Worm (Caenorhabditis elegans) whole organism, L4 larva: ENCODE results near the gene ykt-6.

Source experiments
- D1046.2 ChIP-seq: fragments of 200-800 bp; sonication (Bioruptor generic); IDR thresholded peaks from 2 replicates; pipeline ENCODE4 v1.3.6; 2022; ENCODE audit warnings: missing genetic modification characterization, missing compliant biosample characterization
- F10B5.3 ChIP-seq: sonication (generic microtip); optimal IDR thresholded peaks from 2 replicates; lab custom pipeline; 2016; ENCODE audit warnings: mild to moderate bottlenecking, missing genetic modification characterization, missing compliant biosample characterization
- F49E8.2 ChIP-seq: sonication (generic microtip); optimal IDR thresholded peaks from 2 replicates; lab custom pipeline; 2016; ENCODE audit warnings: missing compliant biosample characterization, mild to moderate bottlenecking, missing genetic modification characterization, borderline replicate concordance
- R02D3.7 ChIP-seq: fragments of 150-350 bp; sonication (generic microtip); optimal IDR thresholded peaks from 3 replicates; lab custom pipeline; 2014; ENCODE audit warnings: missing biosample characterization, missing genetic modification characterization
- T20F7.1 ChIP-seq: fragments of 200-800 bp; sonication (Bioruptor generic); optimal IDR thresholded peaks from 2 replicates; lab custom pipeline; 2018; ENCODE audit warnings: mild to moderate bottlenecking, missing genetic modification characterization, missing compliant biosample characterization
- Y105C5A.15 ChIP-seq: fragments of 200-800 bp; sonication (Bioruptor generic); IDR thresholded peaks from 2 replicates; pipeline ENCODE4 v1.3.6; 2022; ENCODE audit warnings: missing genetic modification characterization, missing compliant biosample characterization
- aly-2 ChIP-seq: sonication (generic microtip); optimal IDR thresholded peaks from 2 replicates; lab custom pipeline; 2018; ENCODE audit warnings: missing biosample characterization, missing genetic modification characterization
- attf-4 ChIP-seq: sonication (generic microtip); optimal IDR thresholded peaks from 3 replicates; lab custom pipeline; 2017; ENCODE audit warnings: missing biosample characterization, missing genetic modification characterization
- ceh-32 ChIP-seq: sonication (generic microtip); optimal IDR thresholded peaks from 2 replicates; lab custom pipeline; 2016; ENCODE audit warnings: mild to moderate bottlenecking, missing genetic modification characterization, missing compliant biosample characterization; ENCODE audit not compliant: poor library complexity
- ceh-62 ChIP-seq: sonication (generic microtip); optimal IDR thresholded peaks from 2 replicates; lab custom pipeline; 2017; ENCODE audit warnings: missing biosample characterization, missing genetic modification characterization
- daf-16 ChIP-seq, 3 experiments: sonication (generic microtip); optimal IDR thresholded peaks; 2 replicates each; lab custom pipeline; 2016 to 2017; ENCODE audit warnings: missing genetic modification characterization in 3 of 3, missing genetic modification reagents in 3 of 3, mild to moderate bottlenecking in 2 of 3, missing compliant biosample characterization in 2 of 3, missing biosample characterization in 1 of 3, moderate library complexity in 1 of 3
- daf-8 ChIP-seq: fragments of 200-800 bp; sonication (Bioruptor generic); IDR thresholded peaks from 2 replicates; pipeline ENCODE4 v1.3.6; 2022; ENCODE audit warnings: missing genetic modification characterization, missing compliant biosample characterization
- dmd-6 ChIP-seq: fragments of 200-800 bp; sonication (Bioruptor generic); IDR thresholded peaks from 2 replicates; pipeline ENCODE4 v1.3.6; 2022; ENCODE audit warnings: missing genetic modification reagents, missing genetic modification characterization, missing compliant biosample characterization
- dve-1 ChIP-seq: sonication (generic microtip); optimal IDR thresholded peaks from 2 replicates; lab custom pipeline; 2017; ENCODE audit warnings: antibody characterized with exemption, mild to moderate bottlenecking, missing genetic modification characterization, missing compliant biosample characterization; ENCODE audit not compliant: insufficient read depth
- egl-27 ChIP-seq: sonication (generic microtip); optimal IDR thresholded peaks from 3 replicates; lab custom pipeline; 2017; ENCODE audit warnings: missing biosample characterization, missing genetic modification reagents, missing genetic modification characterization
- hlh-11 ChIP-seq: fragments of 200-800 bp; sonication (Bioruptor generic); optimal IDR thresholded peaks from 2 replicates; lab custom pipeline; 2018; ENCODE audit warnings: mild to moderate bottlenecking, missing genetic modification characterization, missing compliant biosample characterization
- hlh-30 ChIP-seq: sonication (generic microtip); optimal IDR thresholded peaks from 2 replicates; lab custom pipeline; 2017; ENCODE audit warnings: antibody characterized with exemption, mild to moderate bottlenecking, missing genetic modification characterization, missing compliant biosample characterization; ENCODE audit not compliant: insufficient read depth
- hmg-1.1 ChIP-seq: fragments of 200-800 bp; sonication (Bioruptor generic); IDR thresholded peaks from 2 replicates; pipeline ENCODE4 v1.3.6; 2022; ENCODE audit warnings: missing genetic modification reagents, missing genetic modification characterization, missing compliant biosample characterization
- lin-15B ChIP-seq: fragments of 150-350 bp; sonication (generic microtip); optimal IDR thresholded peaks from 3 replicates; lab custom pipeline; 2014; ENCODE audit warnings: missing biosample characterization, missing genetic modification characterization
- lin-38 ChIP-seq: fragments of 200-800 bp; sonication (Bioruptor generic); IDR thresholded peaks from 2 replicates; pipeline ENCODE4 v1.3.6; 2022; ENCODE audit warnings: missing genetic modification reagents, missing genetic modification characterization, missing compliant biosample characterization
- lin-39 ChIP-seq: fragments of 150-350 bp; optimal IDR thresholded peaks from 2 replicates; lab custom pipeline; 2014; ENCODE audit warnings: missing biosample characterization, missing genetic modification reagents, missing genetic modification characterization
- lsy-2 ChIP-seq, 2 experiments: fragments of 150-350 bp in 1 of 2; sonication (generic microtip) in 1 of 2; optimal IDR thresholded peaks; 2 replicates each; lab custom pipeline; 2014 to 2017; ENCODE audit warnings: missing biosample characterization in 2 of 2, missing genetic modification characterization in 2 of 2
- madf-5 ChIP-seq, 2 experiments: fragments of 200-800 bp; sonication (Bioruptor generic); IDR thresholded peaks; 2 replicates each; pipeline ENCODE4 v1.3.6; 2022; ENCODE audit warnings: missing compliant biosample characterization in 2 of 2, missing genetic modification characterization in 2 of 2
- mdl-1 ChIP-seq, 2 experiments: fragments of 150-350 bp in 1 of 2; sonication (generic microtip) in 1 of 2; optimal IDR thresholded peaks; 2 replicates each; lab custom pipeline; 2014 to 2017; ENCODE audit warnings: missing biosample characterization in 2 of 2, missing genetic modification characterization in 2 of 2
- mep-1 ChIP-seq: fragments of 150-350 bp; sonication (generic microtip); optimal IDR thresholded peaks from 3 replicates; lab custom pipeline; 2014; ENCODE audit warnings: missing biosample characterization, missing genetic modification characterization
- mes-2 ChIP-seq: sonication (generic microtip); optimal IDR thresholded peaks from 2 replicates; lab custom pipeline; 2016; ENCODE audit warnings: missing genotype, mild to moderate bottlenecking, missing genetic modification characterization, missing compliant biosample characterization; ENCODE audit not compliant: poor library complexity, severe bottlenecking
- mxl-2 ChIP-seq: fragments of 200-800 bp; sonication (Bioruptor generic); conservative IDR thresholded peaks from 2 replicates; pipeline ENCODE4 v1.3.6; 2022; ENCODE audit warnings: missing genetic modification reagents, missing genetic modification characterization, missing compliant biosample characterization
- mxl-3 ChIP-seq: fragments of 200-800 bp; sonication (Bioruptor generic); optimal IDR thresholded peaks from 2 replicates; lab custom pipeline; 2018; ENCODE audit warnings: mild to moderate bottlenecking, missing genetic modification characterization, missing compliant biosample characterization
- nhr-102 ChIP-seq: sonication (generic microtip); optimal IDR thresholded peaks from 2 replicates; lab custom pipeline; 2016; ENCODE audit warnings: mild to moderate bottlenecking, missing genetic modification characterization, moderate library complexity, missing compliant biosample characterization
- nhr-28 ChIP-seq: fragments of 150-350 bp; optimal IDR thresholded peaks from 2 replicates; lab custom pipeline; 2014; ENCODE audit warnings: missing biosample characterization, missing genetic modification characterization
- nhr-48 ChIP-seq: sonication (generic microtip); optimal IDR thresholded peaks from 2 replicates; lab custom pipeline; 2016; ENCODE audit warnings: mild to moderate bottlenecking, missing genetic modification characterization, missing compliant biosample characterization
- nhr-6 ChIP-seq: fragments of 150-350 bp; optimal IDR thresholded peaks from 2 replicates; lab custom pipeline; 2014; ENCODE audit warnings: missing biosample characterization, missing genetic modification characterization
- nhr-76 ChIP-seq: fragments of 150-350 bp; optimal IDR thresholded peaks from 2 replicates; lab custom pipeline; 2014; ENCODE audit warnings: missing biosample characterization, missing genetic modification characterization
- pha-4 ChIP-seq, 2 experiments: fragments of 150-350 bp in 1 of 2; fragments of 200-800 bp in 1 of 2; sonication (Bioruptor generic) in 1 of 2; IDR thresholded peaks in 1 of 2; optimal IDR thresholded peaks in 1 of 2; 2 replicates each; pipeline versions ENCODE4 v1.3.6 to Lab custom; 2014 to 2022; ENCODE audit warnings: missing genetic modification characterization in 2 of 2, missing genetic modification reagents in 2 of 2, missing biosample characterization in 1 of 2, missing compliant biosample characterization in 1 of 2
- php-3 ChIP-seq: fragments of 200-800 bp; sonication (Bioruptor generic); IDR thresholded peaks from 2 replicates; pipeline ENCODE4 v1.3.6; 2022; ENCODE audit warnings: missing genetic modification reagents, missing genetic modification characterization, missing compliant biosample characterization
- saeg-2 ChIP-seq: fragments of 200-800 bp; sonication (Bioruptor generic); IDR thresholded peaks from 2 replicates; pipeline ENCODE4 v1.3.6; 2022; ENCODE audit warnings: missing genetic modification reagents, missing genetic modification characterization, missing compliant biosample characterization
- snpc-4 ChIP-seq: fragments of 150-350 bp; optimal IDR thresholded peaks from 2 replicates; lab custom pipeline; 2014; ENCODE audit warnings: missing biosample characterization, missing genetic modification characterization
- spr-3 ChIP-seq: fragments of 200-800 bp; sonication (Bioruptor generic); optimal IDR thresholded peaks from 2 replicates; lab custom pipeline; 2018; ENCODE audit warnings: mild to moderate bottlenecking, missing genetic modification characterization, missing compliant biosample characterization
- tag-97 ChIP-seq: fragments of 200-800 bp; sonication (Bioruptor generic); IDR thresholded peaks from 2 replicates; pipeline ENCODE4 v1.3.6; 2022; ENCODE audit warnings: missing genetic modification characterization, missing compliant biosample characterization
- unc-130 ChIP-seq: sonication (generic microtip); optimal IDR thresholded peaks from 2 replicates; lab custom pipeline; 2016; ENCODE audit warnings: missing genetic modification reagents, missing genetic modification characterization, missing compliant biosample characterization
- unc-39 ChIP-seq: sonication (generic microtip); optimal IDR thresholded peaks from 2 replicates; lab custom pipeline; 2017; ENCODE audit warnings: missing biosample characterization, missing genetic modification characterization
- unc-62 ChIP-seq, 3 experiments: fragments of 150-350 bp in 1 of 3; sonication (generic microtip); optimal IDR thresholded peaks in 2 of 3; peaks in 1 of 3; 1 replicate in 1 of 3; 2 replicates in 2 of 3; lab custom pipeline; 2014 to 2017; ENCODE audit warnings: missing biosample characterization in 3 of 3, missing genetic modification characterization in 3 of 3, missing genetic modification reagents in 3 of 3, missing genotype in 1 of 3
- vab-7 ChIP-seq: fragments of 200-800 bp; sonication (Bioruptor generic); IDR thresholded peaks from 2 replicates; pipeline ENCODE4 v1.3.6; 2022; ENCODE audit warnings: missing genetic modification reagents, missing genetic modification characterization, missing compliant biosample characterization
- zip-11 ChIP-seq: fragments of 200-800 bp; sonication (Bioruptor generic); IDR thresholded peaks from 2 replicates; pipeline ENCODE4 v1.3.6; 2022; ENCODE audit warnings: missing genetic modification characterization, missing compliant biosample characterization
- ztf-11 ChIP-seq: fragments of 150-350 bp; optimal IDR thresholded peaks from 2 replicates; lab custom pipeline; 2014; ENCODE audit warnings: missing biosample characterization, missing genetic modification characterization

The ykt-6 gene

DNA sequence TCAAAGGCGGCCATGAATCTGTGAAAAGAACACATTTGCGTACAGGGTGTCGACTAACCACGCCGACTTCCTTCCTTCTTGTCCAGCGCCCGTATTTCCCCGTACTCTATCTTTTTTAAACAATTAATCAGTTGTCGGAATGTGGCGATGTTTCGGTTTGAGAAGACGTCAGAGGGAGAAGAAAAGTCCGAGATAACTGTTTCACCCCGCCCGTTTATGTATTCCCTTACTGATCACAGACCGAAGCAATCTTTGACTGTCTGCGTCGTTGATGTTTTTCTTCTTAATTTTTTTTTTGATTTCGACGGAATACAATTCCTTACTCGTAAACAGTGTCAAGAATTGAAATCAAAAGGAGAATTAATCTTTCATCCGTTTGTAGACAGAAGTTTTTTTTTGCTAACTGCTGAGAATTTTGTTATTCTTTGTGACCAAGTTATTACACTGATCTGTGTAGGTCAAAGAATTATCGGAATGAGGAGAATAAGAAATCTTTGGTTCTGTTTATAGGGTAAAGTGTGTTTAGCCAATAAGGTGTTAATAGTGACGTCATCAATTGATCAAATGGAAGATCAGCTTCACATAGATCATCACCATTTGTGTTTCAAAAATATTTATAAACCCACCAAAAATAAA, 9.8 kb upstream of the ykt-6 start:
- TF ChIP-seq tag-97 = no peak
- TF ChIP-seq Y105C5A.15 = no peak
- peak; percentile 19 for TF ChIP-seq T20F7.1 (GFP tag; lab: Kevin White, UChicago)
- no peak for TF ChIP-seq nhr-6 (tag; lab: Kevin White, UChicago)
- peak; percentile 1 for TF ChIP-seq dve-1 (tag; lab: Kevin White, UChicago)
- peak in 1 of 2 experiments; percentile 93 for TF ChIP-seq unc-62 (GFP tag; optimal IDR thresholded peaks at IDR 0.05 in 1 of 2; lab: Kevin White, UChicago)
- no peak for TF ChIP-seq unc-62 (tag; optimal IDR thresholded peaks at IDR 0.05; lab: Kevin White, UChicago)
- no peak for TF ChIP-seq nhr-76
- TF ChIP-seq mes-2 = peak; percentile 18
- TF ChIP-seq nhr-48 (tag; lab: Kevin White, UChicago) = no peak
- TF ChIP-seq madf-5 (GFP tag; IDR thresholded peaks at IDR 0.05; lab: Robert Waterston, UW) = no peak
- peak; percentile 33; the same call in 1 of the 2 replicates for TF ChIP-seq dmd-6 (GFP tag; lab: Robert Waterston, UW)
- peak; percentile 22 for TF ChIP-seq mep-1
- TF ChIP-seq lsy-2 (tag; optimal IDR thresholded peaks at IDR 0.05; lab: Kevin White, UChicago) = peak in 1 of 2 experiments; percentile 4
- peak; percentile 10 for TF ChIP-seq hlh-11 (tag; lab: Kevin White, UChicago)
- peak in 1 of 2 experiments; percentile 27 for TF ChIP-seq mdl-1 (tag; optimal IDR thresholded peaks at IDR 0.05; lab: Kevin White, UChicago)
- peak; percentile 14 for TF ChIP-seq nhr-28 (tag; lab: Kevin White, UChicago)
- TF ChIP-seq mxl-3 = peak; percentile 24
- no peak for TF ChIP-seq aly-2 (tag; lab: Kevin White, UChicago)
- no peak for TF ChIP-seq F10B5.3 (tag; lab: Kevin White, UChicago)

- TF ChIP-seq zip-11 (no peak), nhr-28 (tag; lab: Kevin White, UChicago) (peak; percentile 61), saeg-2 (GFP tag; lab: Robert Waterston, UW) (no peak), unc-39 (tag; lab: Kevin White, UChicago) (no peak), vab-7 (GFP tag; lab: Robert Waterston, UW) (no peak), mdl-1 (tag; optimal IDR thresholded peaks at IDR 0.05; lab: Kevin White, UChicago) (no peak), hlh-11 (tag; lab: Kevin White, UChicago) (peak; percentile 21), ceh-32 (tag; lab: Kevin White, UChicago) (no peak), mes-2 (no peak), D1046.2 (GFP tag; lab: Robert Waterston, UW) (no peak), nhr-76 (no peak), hmg-1.1 (GFP tag; lab: Robert Waterston, UW) (no peak), ztf-11 (tag; lab: Kevin White, UChicago) (no peak), php-3 (GFP tag; lab: Robert Waterston, UW) (no peak), unc-130 (GFP tag; lab: Kevin White, UChicago) (no peak), daf-8 (GFP tag; lab: Robert Waterston, UW) (no peak), lin-39 (tag; lab: Kevin White, UChicago) (no peak), dmd-6 (GFP tag; lab: Robert Waterston, UW) (0 out of 2 replicates have a peak, but pooled peaks have one; percentile 10), R02D3.7 (tag; lab: Kevin White, UChicago) (no peak), egl-27 (tag; lab: Kevin White, UChicago) (no peak), attf-4 (no peak), tag-97 (no peak), snpc-4 (tag; lab: Kevin White, UChicago) (no peak), lin-15B (tag; lab: Kevin White, UChicago) (no peak), lin-38 (GFP tag; lab: Robert Waterston, UW) (no peak), madf-5 (GFP tag; IDR thresholded peaks at IDR 0.05; lab: Robert Waterston, UW) (no peak), dve-1 (tag; lab: Kevin White, UChicago) (no peak), hlh-30 (tag; lab: Kevin White, UChicago) (peak; percentile 25), nhr-102 (tag; lab: Kevin White, UChicago) (no peak), lsy-2 (tag; optimal IDR thresholded peaks at IDR 0.05; lab: Kevin White, UChicago) (peak in 1 of 2 experiments; percentile 35), F49E8.2 (tag; lab: Kevin White, UChicago) (no peak), pha-4 (GFP tag; IDR thresholded peaks at IDR 0.05; lab: Robert Waterston, UW) (no peak), pha-4 (tag; optimal IDR thresholded peaks at IDR 0.05; lab: Kevin White, UChicago) (no peak), spr-3 (GFP tag; lab: Kevin White, UChicago) (no peak), mxl-2 (GFP tag; lab: Robert Waterston, UW) (no peak), daf-16 (GFP tag; optimal IDR thresholded peaks at IDR 0.05; lab: Kevin White, UChicago) (no peak), daf-16 (tag; optimal IDR thresholded peaks at IDR 0.05; lab: Kevin White, UChicago) (no peak), ceh-62 (tag; lab: Kevin White, UChicago) (no peak)
Measured at ce11 chrIII:7296092-7296668, 8.8 kb upstream of the ykt-6 start.
